Fruit fly (Drosophila melanogaster) whole organism, wandering third instar larva: ENCODE measurements around the gene CG7069.

Experiments used
- Abd-B ChIP-seq: fragments of >200 bp; optimal IDR thresholded peaks from 2 replicates; lab custom pipeline; 2017; ENCODE audit warnings: missing biosample characterization, missing genetic modification characterization
- CG32264 ChIP-seq: fragments of 200-800 bp; sonication (Bioruptor generic); optimal IDR thresholded peaks from 2 replicates; lab custom pipeline; 2016; ENCODE audit warnings: missing biosample characterization, missing genetic modification characterization
- CG9705 ChIP-seq: fragments of 200-800 bp; sonication (Bioruptor generic); optimal IDR thresholded peaks from 2 replicates; lab custom pipeline; 2018; ENCODE audit warnings: missing biosample characterization, mild to moderate bottlenecking, missing genetic modification characterization
- CrebA ChIP-seq: fragments of 200-800 bp; sonication (Bioruptor generic); optimal IDR thresholded peaks from 2 replicates; lab custom pipeline; 2016; ENCODE audit warnings: missing biosample characterization, mild to moderate bottlenecking, missing genetic modification characterization, borderline replicate concordance
- Dfd ChIP-seq: fragments of >200 bp; optimal IDR thresholded peaks from 2 replicates; lab custom pipeline; 2017; ENCODE audit warnings: missing biosample characterization, missing genetic modification characterization
- Dif ChIP-seq: fragments of 200-275, 200-300 bp; sonication (Bioruptor generic); optimal IDR thresholded peaks from 2 replicates; lab custom pipeline; 2018; ENCODE audit warnings: missing biosample characterization, missing genetic modification characterization; ENCODE audit not compliant: partially characterized antibody
- GATAd ChIP-seq: sonication (Bioruptor generic); optimal IDR thresholded peaks from 2 replicates; lab custom pipeline; 2016; ENCODE audit warnings: missing biosample characterization, missing genetic modification characterization
- HLH106 ChIP-seq: fragments of 200-800 bp; optimal IDR thresholded peaks from 3 replicates; lab custom pipeline; 2019; ENCODE audit warnings: missing biosample characterization, mild to moderate bottlenecking, missing genetic modification characterization, moderate library complexity
- Hnf4 ChIP-seq: fragments of 200-800 bp; sonication (Bioruptor generic); optimal IDR thresholded peaks from 2 replicates; lab custom pipeline; 2016; ENCODE audit warnings: missing biosample characterization, mild to moderate bottlenecking, missing genetic modification characterization
- Hr78 ChIP-seq: fragments of >200 bp; optimal IDR thresholded peaks from 2 replicates; lab custom pipeline; 2017; ENCODE audit warnings: missing biosample characterization, missing genetic modification characterization
- Hr83 ChIP-seq: fragments of 200-300 bp; sonication (Bioruptor generic); optimal IDR thresholded peaks from 2 replicates; lab custom pipeline; 2016; ENCODE audit warnings: missing biosample characterization, mild to moderate bottlenecking, missing genetic modification characterization, moderate library complexity; ENCODE audit not compliant: poor library complexity, severe bottlenecking
- Jra ChIP-seq: sonication (Bioruptor generic); optimal IDR thresholded peaks from 2 replicates; lab custom pipeline; 2016; ENCODE audit warnings: missing biosample characterization, missing genetic modification characterization
- Mio ChIP-seq: sonication (Bioruptor generic); optimal IDR thresholded peaks from 2 replicates; lab custom pipeline; 2016; ENCODE audit warnings: missing biosample characterization, missing genetic modification characterization
- Myc ChIP-seq: fragments of >200 bp; optimal IDR thresholded peaks from 2 replicates; lab custom pipeline; 2017
- N ChIP-seq: fragments of >200 bp; optimal IDR thresholded peaks from 2 replicates; lab custom pipeline; 2018; ENCODE audit warnings: missing biosample characterization, missing external identifiers, missing genetic modification characterization
- OdsH ChIP-seq: fragments of 200-800 bp; sonication (Bioruptor generic); optimal IDR thresholded peaks from 2 replicates; lab custom pipeline; 2016; ENCODE audit warnings: missing biosample characterization, mild to moderate bottlenecking, missing genetic modification characterization
- Rel ChIP-seq, 2 experiments: fragments of 200-800 bp; sonication (Bioruptor generic) in 1 of 2; optimal IDR thresholded peaks; 2 replicates in 1 of 2; 3 replicates in 1 of 2; lab custom pipeline; 2016 to 2019; ENCODE audit warnings: mild to moderate bottlenecking in 2 of 2, missing biosample characterization in 2 of 2, missing genetic modification characterization in 2 of 2, moderate library complexity in 1 of 2
- Sp1 ChIP-seq: fragments of 200-800 bp; sonication (Bioruptor generic); optimal IDR thresholded peaks from 3 replicates; lab custom pipeline; 2019; ENCODE audit warnings: missing biosample characterization, mild to moderate bottlenecking, missing genetic modification characterization, moderate library complexity
- Vsx2 ChIP-seq: fragments of 200-300, 225-300 bp; sonication (Bioruptor generic); optimal IDR thresholded peaks from 2 replicates; lab custom pipeline; 2018; ENCODE audit warnings: missing biosample characterization, missing genetic modification characterization; ENCODE audit not compliant: partially characterized antibody
- br ChIP-seq: fragments of 200-800 bp; sonication (Bioruptor generic); optimal IDR thresholded peaks from 2 replicates; lab custom pipeline; 2016; ENCODE audit warnings: missing biosample characterization, missing genetic modification characterization
- brk ChIP-seq: fragments of 200-800 bp; sonication (Bioruptor generic); optimal IDR thresholded peaks from 2 replicates; lab custom pipeline; 2016; ENCODE audit warnings: missing biosample characterization, mild to moderate bottlenecking, missing genetic modification characterization
- dl ChIP-seq, 2 experiments: fragments of 175-275, 200-275 bp in 1 of 2; fragments of 200-275 bp in 1 of 2; sonication (Bioruptor generic); optimal IDR thresholded peaks; lab custom pipeline; 2018; ENCODE audit warnings: mild to moderate bottlenecking in 2 of 2, missing biosample characterization in 2 of 2, missing genetic modification characterization in 2 of 2, moderate library complexity in 2 of 2; ENCODE audit not compliant: partially characterized antibody in 2 of 2, insufficient read depth in 1 of 2
- dmrt93B ChIP-seq: fragments of 200-800 bp; sonication (Bioruptor generic); optimal IDR thresholded peaks from 2 replicates; lab custom pipeline; 2018; ENCODE audit warnings: missing biosample characterization, mild to moderate bottlenecking, missing genetic modification characterization
- dsf ChIP-seq: sonication (Bioruptor generic); optimal IDR thresholded peaks from 2 replicates; lab custom pipeline; 2016; ENCODE audit warnings: missing biosample characterization, missing genetic modification characterization, borderline replicate concordance
- ey ChIP-seq: fragments of 200-800 bp; sonication (Bioruptor generic); optimal IDR thresholded peaks from 2 replicates; lab custom pipeline; 2016; ENCODE audit warnings: missing biosample characterization, missing genetic modification characterization
- foxo ChIP-seq, 2 experiments: fragments of 200-800 bp; sonication (Bioruptor generic); optimal IDR thresholded peaks; 2 replicates in 1 of 2; 3 replicates in 1 of 2; lab custom pipeline; 2016 to 2017; ENCODE audit warnings: missing biosample characterization in 2 of 2, missing genetic modification characterization in 2 of 2
- fru ChIP-seq: fragments of 200-800 bp; sonication (Bioruptor generic); optimal IDR thresholded peaks from 3 replicates; lab custom pipeline; 2016; ENCODE audit warnings: missing biosample characterization, mild to moderate bottlenecking, missing genetic modification characterization
- h ChIP-seq: fragments of 200-800 bp; sonication (Bioruptor generic); optimal IDR thresholded peaks from 3 replicates; lab custom pipeline; 2016; ENCODE audit warnings: missing biosample characterization, mild to moderate bottlenecking, missing genetic modification characterization
- jim ChIP-seq: fragments of 175-275, 200-325 bp; sonication (Bioruptor generic); optimal IDR thresholded peaks from 2 replicates; lab custom pipeline; 2016; ENCODE audit warnings: missing biosample characterization, mild to moderate bottlenecking, missing genetic modification characterization
- lola ChIP-seq: fragments of >200 bp; optimal IDR thresholded peaks from 2 replicates; lab custom pipeline; 2017; ENCODE audit warnings: missing biosample characterization, missing genetic modification characterization
- pan ChIP-seq: fragments of >200 bp; optimal IDR thresholded peaks from 2 replicates; lab custom pipeline; 2017
- psq ChIP-seq: fragments of 200-800 bp; sonication (Bioruptor generic); optimal IDR thresholded peaks from 3 replicates; lab custom pipeline; 2017; ENCODE audit warnings: missing biosample characterization, mild to moderate bottlenecking, missing genetic modification characterization, moderate library complexity
- rgr ChIP-seq: fragments of 200-800 bp; sonication (Bioruptor generic); optimal IDR thresholded peaks from 3 replicates; lab custom pipeline; 2016; ENCODE audit warnings: missing biosample characterization, mild to moderate bottlenecking, missing genetic modification characterization
- sage ChIP-seq: fragments of 200-800 bp; sonication (Bioruptor generic); optimal IDR thresholded peaks from 2 replicates; lab custom pipeline; 2016; ENCODE audit warnings: missing biosample characterization, mild to moderate bottlenecking, missing genetic modification characterization
- sv ChIP-seq: fragments of 200-800 bp; sonication (Bioruptor generic); optimal IDR thresholded peaks from 3 replicates; lab custom pipeline; 2016; ENCODE audit warnings: missing biosample characterization, missing genetic modification characterization
- tai ChIP-seq: sonication (Bioruptor generic); optimal IDR thresholded peaks from 2 replicates; lab custom pipeline; 2016; ENCODE audit warnings: missing biosample characterization, missing genetic modification characterization
- usp ChIP-seq: fragments of >200 bp; optimal IDR thresholded peaks from 2 replicates; lab custom pipeline; 2017; ENCODE audit warnings: missing biosample characterization, missing genetic modification characterization
- woc ChIP-seq: sonication (Bioruptor generic); optimal IDR thresholded peaks from 2 replicates; lab custom pipeline; 2016; ENCODE audit warnings: missing biosample characterization, mild to moderate bottlenecking, missing genetic modification characterization

The CG7069 gene

dm6 chr3R:22420911-22421310 is 48.3 kb downstream of the CG7069 start, which contains the start of the genes Nop56 and mats:
Nop56 (minus strand) TSS chr3R:22421068.
mats (plus strand) TSS chr3R:22421161.
- TF ChIP-seq Rel (GFP tag; optimal IDR thresholded peaks at IDR 0.05; lab: Kevin White, UChicago), result no peak
- TF ChIP-seq Rel (tag; optimal IDR thresholded peaks at IDR 0.05; lab: Kevin White, UChicago), result peak; percentile 42
- peak; percentile 79 for TF ChIP-seq Myc (lab: Kevin White, UChicago)
- peak; percentile 31 for TF ChIP-seq sage (GFP tag; lab: Kevin White, UChicago)
- no peak for TF ChIP-seq N (GFP tag; lab: Kevin White, UChicago)
- no peak for TF ChIP-seq HLH106
- peak; percentile 51 for TF ChIP-seq h
- TF ChIP-seq brk (GFP tag; lab: Kevin White, UChicago), result no peak
- TF ChIP-seq Hr78, result no peak
- TF ChIP-seq jim, result no peak
- peak; percentile 15 for TF ChIP-seq Dif (GFP tag; lab: Kevin White, UChicago)
- TF ChIP-seq rgr (GFP tag; lab: Kevin White, UChicago), result peak; percentile 55
- TF ChIP-seq sv (GFP tag; lab: Kevin White, UChicago), result no peak
- peak; percentile 7 for TF ChIP-seq Sp1 (GFP tag; lab: Kevin White, UChicago)
- TF ChIP-seq br, result peak; percentile 22
- TF ChIP-seq CG32264 (GFP tag; lab: Kevin White, UChicago), result no peak
- TF ChIP-seq pan (lab: Kevin White, UChicago), result no peak
- TF ChIP-seq OdsH (GFP tag; lab: Kevin White, UChicago), result no peak
- peak; percentile 55 for TF ChIP-seq Vsx2 (GFP tag; lab: Kevin White, UChicago)
- TF ChIP-seq Dfd (GFP tag; lab: Kevin White, UChicago), result no peak
- no peak for TF ChIP-seq dsf (GFP tag; lab: Kevin White, UChicago)
- no peak for TF ChIP-seq tai (GFP tag; lab: Kevin White, UChicago)
- no peak for TF ChIP-seq psq
- no peak for TF ChIP-seq fru

dm6 chr3R:22421618-22422017 is 49.0 kb downstream of the CG7069 start:
- TF ChIP-seq Vsx2 (GFP tag; lab: Kevin White, UChicago), result no peak
- no peak for TF ChIP-seq pan (lab: Kevin White, UChicago)
- no peak for TF ChIP-seq dsf (GFP tag; lab: Kevin White, UChicago)
- TF ChIP-seq brk (GFP tag; lab: Kevin White, UChicago), result no peak
- peak; percentile 70 for TF ChIP-seq Sp1 (GFP tag; lab: Kevin White, UChicago)
- no peak for TF ChIP-seq tai (GFP tag; lab: Kevin White, UChicago)
- no peak for TF ChIP-seq Dfd (GFP tag; lab: Kevin White, UChicago)
- TF ChIP-seq h, result peak; percentile 85
- no peak for TF ChIP-seq Hr78
- no peak for TF ChIP-seq jim
- TF ChIP-seq CG9705 (GFP tag; lab: Kevin White, UChicago), result peak; percentile 10
- no peak for TF ChIP-seq CrebA (GFP tag; lab: Kevin White, UChicago)
- TF ChIP-seq sv (GFP tag; lab: Kevin White, UChicago), result peak; percentile 29
- no peak for TF ChIP-seq lola (GFP tag; lab: Kevin White, UChicago)
- TF ChIP-seq Hr83, result peak; percentile 44
- TF ChIP-seq foxo (GFP tag; optimal IDR thresholded peaks at IDR 0.05; lab: Kevin White, UChicago), result peak; percentile 44 to 86
- TF ChIP-seq dmrt93B (GFP tag; lab: Kevin White, UChicago), result no peak
- no peak for TF ChIP-seq Jra (GFP tag; lab: Kevin White, UChicago)
- no peak for TF ChIP-seq GATAd (GFP tag; lab: Kevin White, UChicago)
- no peak for TF ChIP-seq dl (GFP tag; optimal IDR thresholded peaks at IDR 0.05; lab: Kevin White, UChicago; ENCODE audit: insufficient read depth in 1 of 2, partially characterized antibody in 2 of 2)
- TF ChIP-seq HLH106, result peak; percentile 84
- no peak for TF ChIP-seq N (GFP tag; lab: Kevin White, UChicago)
- no peak for TF ChIP-seq usp (GFP tag; lab: Kevin White, UChicago)
- TF ChIP-seq rgr (GFP tag; lab: Kevin White, UChicago), result peak; percentile 83
- TF ChIP-seq OdsH (GFP tag; lab: Kevin White, UChicago), result peak; percentile 79
- TF ChIP-seq ey (GFP tag; lab: Kevin White, UChicago), result peak; percentile 82
- no peak for TF ChIP-seq Mio
- peak; percentile 70 for TF ChIP-seq psq
- no peak for TF ChIP-seq Abd-B
- peak; percentile 67 for TF ChIP-seq woc (GFP tag; lab: Kevin White, UChicago)
- no peak for TF ChIP-seq Dif (GFP tag; lab: Kevin White, UChicago)
- TF ChIP-seq br, result peak; percentile 76
- peak; percentile 81 for TF ChIP-seq CG32264 (GFP tag; lab: Kevin White, UChicago)
- TF ChIP-seq sage (GFP tag; lab: Kevin White, UChicago), result peak; percentile 35
- TF ChIP-seq Rel (GFP tag; optimal IDR thresholded peaks at IDR 0.05; lab: Kevin White, UChicago), result no peak
- peak; percentile 47 for TF ChIP-seq Rel (tag; optimal IDR thresholded peaks at IDR 0.05; lab: Kevin White, UChicago)
- no peak for TF ChIP-seq Hnf4 (GFP tag; lab: Kevin White, UChicago)
- TF ChIP-seq Myc (lab: Kevin White, UChicago), result no peak
- TF ChIP-seq fru, result peak; percentile 85
